Worm (Caenorhabditis elegans): ENCODE measurements around the gene clec-252.

clec-252 gene

DNA sequence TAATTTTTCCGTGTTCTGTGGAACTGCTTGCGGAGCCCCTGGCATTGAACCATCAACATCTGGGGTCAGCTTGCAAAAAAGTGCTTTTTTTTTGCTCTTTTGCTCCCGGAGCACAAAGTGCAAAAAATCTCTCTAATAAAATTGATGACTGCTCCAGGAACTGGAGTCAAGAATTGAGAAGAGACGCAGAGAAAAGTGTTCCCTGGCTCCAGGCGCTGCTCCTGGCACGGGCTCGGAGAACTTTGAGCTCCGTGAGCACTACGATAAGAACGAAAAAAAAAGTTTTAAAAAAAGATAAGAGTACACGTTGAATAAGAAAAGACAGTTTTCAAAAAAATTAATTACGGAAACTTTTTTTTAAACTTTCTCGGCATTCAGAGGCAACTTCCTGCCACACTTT lies 34.1 kb upstream of the clec-252 start (continued):
- TF ChIP-seq nhr-77 (tag; optimal IDR thresholded peaks at IDR 0.05) (peak; percentile 2), mdt-29 (GFP tag; IDR thresholded peaks at IDR 0.05) (no peak), unc-39 (tag; optimal IDR thresholded peaks at IDR 0.05) (no peak), snpc-4 (tag; optimal IDR thresholded peaks at IDR 0.05) (no peak), nhr-42 (GFP tag; IDR thresholded peaks at IDR 0.05) (no peak), ceh-44 (GFP tag; IDR thresholded peaks at IDR 0.05) (no peak), ceh-62 (tag; optimal IDR thresholded peaks at IDR 0.05) (no peak), R02D3.7 (tag; optimal IDR thresholded peaks at IDR 0.05) (no peak), dve-1 (tag; optimal IDR thresholded peaks at IDR 0.05; ENCODE audit: insufficient read depth) (peak; percentile 77), lsy-2 (tag; optimal IDR thresholded peaks at IDR 0.05) (peak in 1 of 2 experiments; percentile 40), mdl-1 (tag; optimal IDR thresholded peaks at IDR 0.05) (no peak), F44E2.7 (GFP tag; IDR thresholded peaks at IDR 0.05) (no peak), ces-1 (GFP tag; optimal IDR thresholded peaks at IDR 0.05) (no peak), lir-3 (tag; optimal IDR thresholded peaks at IDR 0.05) (no peak), ZK337.2 (GFP tag; IDR thresholded peaks at IDR 0.05) (no peak), T20F7.1 (GFP tag; optimal IDR thresholded peaks at IDR 0.05) (no peak), dmd-8 (GFP tag; IDR thresholded peaks at IDR 0.05) (no peak), duxl-1 (tag; optimal IDR thresholded peaks at IDR 0.05; ENCODE audit: poor library complexity) (peak; percentile 92), ama-1 (optimal IDR thresholded peaks at IDR 0.05) (no peak), gei-8 (GFP tag; optimal IDR thresholded peaks at IDR 0.05) (no peak), zag-1 (tag; optimal IDR thresholded peaks at IDR 0.05) (no peak), set-16 (GFP tag; IDR thresholded peaks at IDR 0.05) (peak; percentile 39; the same call in 1 of the 2 replicates), nhr-6 (tag; optimal IDR thresholded peaks at IDR 0.05) (no peak), nhr-76 (tag; optimal IDR thresholded peaks at IDR 0.05) (no peak), Y5F2A.4 (GFP tag; optimal IDR thresholded peaks at IDR 0.05) (no peak), fkh-10 (GFP tag; optimal IDR thresholded peaks at IDR 0.05) (no peak), lin-29 (GFP tag; IDR thresholded peaks at IDR 0.05) (no peak), daf-16 (GFP tag; optimal IDR thresholded peaks at IDR 0.05) (peak in 1 of 2 experiments; percentile 8), daf-16 (tag; optimal IDR thresholded peaks at IDR 0.05) (peak; percentile 57), spr-3 (GFP tag; optimal IDR thresholded peaks at IDR 0.05) (no peak), attf-4 (tag; optimal IDR thresholded peaks at IDR 0.05) (no peak), ZK546.5 (tag; optimal IDR thresholded peaks at IDR 0.05) (no peak)

DNA sequence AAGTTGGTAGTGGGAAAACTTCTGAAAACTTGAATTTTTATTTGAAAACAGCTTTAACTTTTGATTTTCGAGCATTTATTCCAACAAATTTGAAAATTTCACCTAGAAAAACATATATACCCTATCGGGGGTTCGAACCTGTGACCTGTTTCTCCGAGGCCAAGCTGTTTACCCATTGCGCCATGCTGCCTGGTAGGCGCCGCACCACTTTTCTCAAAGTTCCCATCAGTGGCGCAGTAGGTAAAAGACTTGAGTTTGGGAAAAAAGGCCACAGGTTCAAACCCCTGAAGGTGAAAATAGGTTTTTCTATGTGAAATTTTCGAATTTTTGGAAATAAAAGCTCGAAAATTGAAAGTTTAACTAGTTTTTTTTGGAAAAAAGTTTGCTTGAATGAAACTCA lies 32.0 kb upstream of the clec-252 start:
- TF ChIP-seq daf-16 (GFP tag; optimal IDR thresholded peaks at IDR 0.05) = no peak
- no peak for TF ChIP-seq daf-16 (tag; optimal IDR thresholded peaks at IDR 0.05)
- TF ChIP-seq tra-1 (GFP tag; IDR thresholded peaks at IDR 0.05) = 0 out of 2 replicates have a peak, but pooled peaks have one; percentile 15
- 0 out of 2 replicates have a peak, but pooled peaks have one; percentile 12 for TF ChIP-seq lin-38 (GFP tag; IDR thresholded peaks at IDR 0.05)
- TF ChIP-seq unc-62 (GFP tag; optimal IDR thresholded peaks at IDR 0.05 in 1 of 2) = peak in 1 of 2 experiments; percentile 41
- no peak for TF ChIP-seq unc-62 (tag; optimal IDR thresholded peaks at IDR 0.05)
- peak; percentile 49 for TF ChIP-seq lin-13 (GFP tag; optimal IDR thresholded peaks at IDR 0.05)
- TF ChIP-seq pha-4 (GFP tag; IDR thresholded peaks at IDR 0.05) = 0 out of 2 replicates have a peak, but pooled peaks have one; percentile 31
- TF ChIP-seq pha-4 (tag; optimal IDR thresholded peaks at IDR 0.05) = no peak
- TF ChIP-seq ZK546.5 (tag; optimal IDR thresholded peaks at IDR 0.05) = no peak
- TF ChIP-seq egl-43 (GFP tag; IDR thresholded peaks at IDR 0.05) = 0 out of 2 replicates have a peak, but pooled peaks have one; percentile 17

DNA sequence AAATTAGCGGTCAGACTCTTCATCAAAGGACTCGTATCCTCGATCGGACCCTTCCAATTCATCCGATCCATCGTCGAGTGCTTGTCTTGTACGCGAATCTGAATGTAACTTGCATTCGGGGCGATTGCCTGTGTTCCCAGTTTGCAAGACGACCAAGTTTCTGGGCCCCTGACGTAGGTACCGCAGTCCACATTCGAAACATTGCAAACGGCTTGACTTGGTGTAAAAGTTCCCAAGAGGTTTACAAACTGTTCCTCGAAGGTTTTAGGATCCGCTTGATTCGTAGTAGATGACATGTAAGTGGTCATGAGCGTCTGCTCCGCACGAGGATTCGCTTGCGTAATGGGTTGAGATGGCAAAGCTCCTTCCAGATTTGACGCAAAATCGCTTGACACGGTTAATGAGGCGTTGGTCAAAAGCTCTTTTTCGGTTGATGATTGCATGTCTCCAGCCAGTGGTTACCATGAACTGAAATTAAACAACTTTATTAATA lies 27.7 kb upstream of the clec-252 start, which contains the start of gene Y17D7B.4:
Gene Y17D7B.4, minus strand, starts transcription at position 443 of the 493 bp plus-strand sequence.
- TF ChIP-seq nhr-237 (tag; optimal IDR thresholded peaks at IDR 0.05) = no peak
- no peak for TF ChIP-seq D1046.2 (GFP tag; IDR thresholded peaks at IDR 0.05)
- peak; percentile 57 for TF ChIP-seq duxl-1 (tag; optimal IDR thresholded peaks at IDR 0.05; ENCODE audit: poor library complexity)
- TF ChIP-seq nhr-77 (tag; optimal IDR thresholded peaks at IDR 0.05) = no peak
- TF ChIP-seq php-3 (GFP tag; IDR thresholded peaks at IDR 0.05) = no peak
- 0 out of 2 replicates have a peak, but pooled peaks have one; percentile 51 for TF ChIP-seq nhr-42 (GFP tag; IDR thresholded peaks at IDR 0.05)
- no peak for TF ChIP-seq aly-2 (tag; optimal IDR thresholded peaks at IDR 0.05)
- TF ChIP-seq zip-2 (tag; optimal IDR thresholded peaks at IDR 0.05) = no peak
- peak; percentile 95 for TF ChIP-seq aha-1 (tag)
- TF ChIP-seq Y48G9A.11 (GFP tag; IDR thresholded peaks at IDR 0.05) = 0 out of 2 replicates have a peak, but pooled peaks have one; percentile 9
- TF ChIP-seq ztf-7 (tag; optimal IDR thresholded peaks at IDR 0.05) = no peak
- TF ChIP-seq unc-62 (GFP tag; optimal IDR thresholded peaks at IDR 0.05 in 1 of 2) = peak in 1 of 2 experiments; percentile 66
- no peak for TF ChIP-seq unc-62 (tag; optimal IDR thresholded peaks at IDR 0.05)
